Fruit fly (Drosophila melanogaster): ENCODE results near the gene CG14985.

CG14985 gene

DNA sequence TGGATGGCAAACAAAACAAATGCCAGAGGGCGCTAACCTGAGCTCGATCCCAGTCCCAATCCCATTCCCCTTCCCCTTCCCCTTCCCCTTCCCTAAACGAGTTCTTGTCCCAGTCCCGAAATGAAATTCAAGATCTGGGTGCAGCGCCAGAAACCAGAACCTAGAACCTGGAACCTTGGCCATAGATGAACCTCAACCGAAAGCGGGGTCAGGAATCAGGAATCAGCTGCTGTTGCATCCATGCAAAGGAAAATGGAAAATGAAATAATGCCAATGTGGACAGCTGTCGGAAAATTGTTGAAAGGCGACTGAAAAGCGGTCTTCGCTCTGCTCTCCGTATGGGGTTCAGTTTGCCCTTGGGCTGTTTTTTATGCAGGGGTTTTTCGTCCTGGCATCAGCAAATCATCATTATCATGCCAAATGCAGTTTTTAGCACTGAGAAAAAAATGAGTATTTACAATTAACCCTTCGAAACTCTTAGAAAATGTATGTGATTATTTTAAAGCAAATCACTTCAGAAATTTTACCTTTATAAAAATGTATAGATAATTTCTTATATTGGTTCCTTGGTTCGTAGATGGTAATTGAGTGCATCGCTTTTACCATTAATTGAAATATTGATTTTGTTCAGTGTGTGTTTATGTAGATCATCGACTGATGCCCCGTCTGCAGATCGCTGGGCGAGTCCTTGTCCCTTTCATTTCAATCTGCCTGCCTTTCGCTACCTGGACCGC, 25.5 kb upstream of the CG14985 start (continued):
- TF ChIP-seq Trl (optimal IDR thresholded peaks at IDR 0.05): no peak
- TF ChIP-seq Trl (GFP tag; optimal IDR thresholded peaks at IDR 0.05): no peak
- TF ChIP-seq CG30431 (GFP tag; optimal IDR thresholded peaks at IDR 0.05): no peak
- no peak for TF ChIP-seq hkb (optimal IDR thresholded peaks at IDR 0.05)
- no peak for TF ChIP-seq hkb (GFP tag; IDR thresholded peaks at IDR 0.05)
- no peak for TF ChIP-seq ato (GFP tag; IDR thresholded peaks at IDR 0.05; ENCODE audit: partially characterized antibody)
- TF ChIP-seq cwo (GFP tag; optimal IDR thresholded peaks at IDR 0.05): no peak
- peak; percentile 71 for TF ChIP-seq crol (GFP tag; IDR thresholded peaks at IDR 0.05)
- peak in 1 of 2 experiments; percentile 54 for TF ChIP-seq tll (GFP tag; optimal IDR thresholded peaks at IDR 0.05)
- TF ChIP-seq Asciz (GFP tag; optimal IDR thresholded peaks at IDR 0.05): no peak
- no peak for TF ChIP-seq maf-S (GFP tag; optimal IDR thresholded peaks at IDR 0.05)
- no peak for TF ChIP-seq Dll (GFP tag; IDR thresholded peaks at IDR 0.05; ENCODE audit: partially characterized antibody)
- TF ChIP-seq az2 (GFP tag; optimal IDR thresholded peaks at IDR 0.05): peak; percentile 18
- TF ChIP-seq CG12299 (tag; optimal IDR thresholded peaks at IDR 0.05): no peak
- TF ChIP-seq twi (tag; optimal IDR thresholded peaks at IDR 0.05): peak; percentile 2
- TF ChIP-seq ci (GFP tag; IDR thresholded peaks at IDR 0.05): no peak
- no peak for TF ChIP-seq Ravus (GFP tag; IDR thresholded peaks at IDR 0.05)
- no peak for TF ChIP-seq CG14050 (GFP tag; IDR thresholded peaks at IDR 0.05)
- no peak for TF ChIP-seq CkIIα-i1 (GFP tag; IDR thresholded peaks at IDR 0.05)
- no peak for TF ChIP-seq Scr (GFP tag; IDR thresholded peaks at IDR 0.05; ENCODE audit: partially characterized antibody)
- no peak for TF ChIP-seq Mes4 (GFP tag; optimal IDR thresholded peaks at IDR 0.05)
- no peak for TF ChIP-seq Sox102F (GFP tag; optimal IDR thresholded peaks at IDR 0.05)
- TF ChIP-seq sisA (GFP tag; IDR thresholded peaks at IDR 0.05): no peak
- TF ChIP-seq Oli (tag; optimal IDR thresholded peaks at IDR 0.05): peak; percentile 20
- no peak for TF ChIP-seq CG11456 (GFP tag; IDR thresholded peaks at IDR 0.05)
- TF ChIP-seq Ptx1 (GFP tag; IDR thresholded peaks at IDR 0.05): no peak
- TF ChIP-seq Drgx (GFP tag; IDR thresholded peaks at IDR 0.05): no peak
- TF ChIP-seq CG8924 (tag; optimal IDR thresholded peaks at IDR 0.05): peak; percentile 48
- TF ChIP-seq Dad (GFP tag; optimal IDR thresholded peaks at IDR 0.05): no peak
- TF ChIP-seq zen (tag; optimal IDR thresholded peaks at IDR 0.05): peak; percentile 90
- peak; percentile 57 for TF ChIP-seq nmo (GFP tag; optimal IDR thresholded peaks at IDR 0.05)
- no peak for TF ChIP-seq Adf1 (GFP tag; IDR thresholded peaks at IDR 0.05)
- no peak for TF ChIP-seq Myb (GFP tag; optimal IDR thresholded peaks at IDR 0.05)
- no peak for TF ChIP-seq eve (GFP tag; optimal IDR thresholded peaks at IDR 0.05)
- TF ChIP-seq H2.0 (GFP tag; IDR thresholded peaks at IDR 0.05): no peak
- no peak for TF ChIP-seq peb (GFP tag; IDR thresholded peaks at IDR 0.05)
- TF ChIP-seq sqz (GFP tag; optimal IDR thresholded peaks at IDR 0.05): peak; percentile 89
- TF ChIP-seq CG3065 (GFP tag; optimal IDR thresholded peaks at IDR 0.05): no peak
- no peak for TF ChIP-seq Mrtf (GFP tag; IDR thresholded peaks at IDR 0.05)
- no peak for TF ChIP-seq yki (optimal IDR thresholded peaks at IDR 0.05)
- TF ChIP-seq Atf6 (GFP tag; IDR thresholded peaks at IDR 0.05): no peak
- no peak for TF ChIP-seq sc (optimal IDR thresholded peaks at IDR 0.05)
- peak; percentile 22 for TF ChIP-seq sc (GFP tag; optimal IDR thresholded peaks at IDR 0.05)
- TF ChIP-seq CG4282 (GFP tag; optimal IDR thresholded peaks at IDR 0.05): no peak
- TF ChIP-seq slp2 (GFP tag; optimal IDR thresholded peaks at IDR 0.05): no peak
- no peak for TF ChIP-seq TFAM (GFP tag; optimal IDR thresholded peaks at IDR 0.05)
- no peak for TF ChIP-seq CG14441 (GFP tag; IDR thresholded peaks at IDR 0.05)
- TF ChIP-seq Fer1 (GFP tag; optimal IDR thresholded peaks at IDR 0.05): no peak
- no peak for TF ChIP-seq CG3281 (GFP tag; optimal IDR thresholded peaks at IDR 0.05)
- TF ChIP-seq CG30020 (tag; optimal IDR thresholded peaks at IDR 0.05): no peak
- no peak for TF ChIP-seq btn (GFP tag; optimal IDR thresholded peaks at IDR 0.05)
- TF ChIP-seq CG1233 (GFP tag; optimal IDR thresholded peaks at IDR 0.05): no peak

All from whole organism, embryonic.